Worm (Caenorhabditis elegans) whole organism, young adult: Measurements from ENCODE around the gene dpy-26.

Source experiments
- ceh-40 ChIP-seq: fragments of 200-800 bp; sonication (Bioruptor generic); IDR thresholded peaks from 2 replicates; pipeline ENCODE4 v1.3.6; 2022; ENCODE audit warnings: missing genetic modification characterization, missing compliant biosample characterization
- dox-1 ChIP-seq: fragments of 200-800 bp; sonication (Bioruptor generic); IDR thresholded peaks from 2 replicates; pipeline ENCODE4 v1.3.6; 2022; ENCODE audit warnings: missing genetic modification reagents, missing genetic modification characterization, missing compliant biosample characterization
- egl-18 ChIP-seq: fragments of 200-800 bp; sonication (Bioruptor generic); IDR thresholded peaks from 2 replicates; pipeline ENCODE4 v1.3.6; 2022; ENCODE audit warnings: missing genetic modification reagents, missing genetic modification characterization, missing compliant biosample characterization
- egl-44 ChIP-seq: fragments of 200-800 bp; sonication (Bioruptor generic); IDR thresholded peaks from 2 replicates; pipeline ENCODE4 v1.3.6; 2022; ENCODE audit warnings: missing genetic modification reagents, missing genetic modification characterization, missing compliant biosample characterization
- egrh-3 ChIP-seq: fragments of 200-800 bp; sonication (Bioruptor generic); IDR thresholded peaks from 2 replicates; pipeline ENCODE4 v1.3.6; 2022; ENCODE audit warnings: missing genetic modification reagents, missing genetic modification characterization, missing compliant biosample characterization
- nhr-120 ChIP-seq: fragments of 200-800 bp; sonication (Bioruptor generic); IDR thresholded peaks from 2 replicates; pipeline ENCODE4 v1.3.6; 2022; ENCODE audit warnings: missing genetic modification characterization, missing compliant biosample characterization
- nhr-179 ChIP-seq: sonication (generic microtip); optimal IDR thresholded peaks from 2 replicates; lab custom pipeline; 2016; ENCODE audit warnings: mild to moderate bottlenecking, missing genetic modification characterization, missing compliant biosample characterization
- nhr-27 ChIP-seq: fragments of 200-800 bp; sonication (Bioruptor generic); optimal IDR thresholded peaks from 2 replicates; lab custom pipeline; 2018; ENCODE audit warnings: mild to moderate bottlenecking, missing genetic modification characterization, moderate library complexity, missing compliant biosample characterization
- sdz-38 ChIP-seq: sonication (generic microtip); optimal IDR thresholded peaks from 2 replicates; lab custom pipeline; 2016; ENCODE audit warnings: missing genotype, missing genetic modification characterization, missing compliant biosample characterization
- unc-130 ChIP-seq: sonication (generic microtip); optimal IDR thresholded peaks from 2 replicates; lab custom pipeline; 2016; ENCODE audit warnings: missing genetic modification reagents, missing genetic modification characterization, missing compliant biosample characterization

ce11 chrIV:12396645-12397258, 54.4 kb downstream of the dpy-26 start:
- TF ChIP-seq nhr-120 (no peak), egl-44 (GFP tag; lab: Robert Waterston, UW) (no peak), dox-1 (GFP tag; lab: Robert Waterston, UW) (no peak), nhr-27 (tag; lab: Kevin White, UChicago) (no peak), unc-130 (GFP tag; lab: Kevin White, UChicago) (no peak), egl-18 (no peak), ceh-40 (no peak), egrh-3 (GFP tag; lab: Robert Waterston, UW) (no peak), nhr-179 (tag; lab: Kevin White, UChicago) (no peak), sdz-38 (tag; lab: Kevin White, UChicago) (no peak)
